Fruit fly (Drosophila melanogaster) whole organism, pupa: ENCODE data around the gene CG33282.

Source experiments
- CG10348 ChIP-seq: fragments of 200-800 bp; sonication (Bioruptor generic); IDR thresholded peaks from 2 replicates; pipeline ENCODE4 v1.3.6; 2022; ENCODE audit warnings: missing biosample characterization, missing genetic modification characterization
- CG12605 ChIP-seq: fragments of 200-800 bp; sonication (Bioruptor generic); IDR thresholded peaks from 2 replicates; pipeline ENCODE4 v1.3.6; 2022; ENCODE audit warnings: missing biosample characterization, missing genetic modification characterization
- CG13204 ChIP-seq: fragments of 200-800 bp; sonication (Bioruptor generic); optimal IDR thresholded peaks from 2 replicates; lab custom pipeline; 2018; ENCODE audit warnings: missing biosample characterization, mild to moderate bottlenecking, missing genetic modification characterization, moderate library complexity
- CG14655 ChIP-seq: fragments of 200-800 bp; sonication (Bioruptor generic); optimal IDR thresholded peaks from 3 replicates; lab custom pipeline; 2017; ENCODE audit warnings: mild to moderate bottlenecking, missing biosample characterization, missing genetic modification reagents, missing genetic modification characterization
- CG15710 ChIP-seq: fragments of 200-800 bp; sonication (Bioruptor generic); optimal IDR thresholded peaks from 2 replicates; lab custom pipeline; 2018; ENCODE audit warnings: missing biosample characterization, mild to moderate bottlenecking, missing genetic modification characterization, moderate library complexity
- CG34367 ChIP-seq: fragments of 200-800 bp; sonication (Bioruptor generic); optimal IDR thresholded peaks from 2 replicates; lab custom pipeline; 2018; ENCODE audit warnings: missing biosample characterization, mild to moderate bottlenecking, missing genetic modification characterization
- CG8301 ChIP-seq: fragments of 200-800 bp; sonication (Bioruptor generic); optimal IDR thresholded peaks from 2 replicates; lab custom pipeline; 2018; ENCODE audit warnings: missing biosample characterization, mild to moderate bottlenecking, missing genetic modification characterization
- CG9948 ChIP-seq: fragments of 200-800 bp; sonication (Bioruptor generic); optimal IDR thresholded peaks from 2 replicates; lab custom pipeline; 2018; ENCODE audit warnings: missing biosample characterization, mild to moderate bottlenecking, missing genetic modification characterization, moderate library complexity
- D1 ChIP-seq: fragments of 200-800 bp; sonication (Bioruptor generic); optimal IDR thresholded peaks from 2 replicates; lab custom pipeline; 2018; ENCODE audit warnings: missing biosample characterization, mild to moderate bottlenecking, missing genetic modification characterization, moderate library complexity
- Ets98B ChIP-seq: fragments of 200-800 bp; sonication (Bioruptor generic); IDR thresholded peaks from 2 replicates; pipeline ENCODE4 v1.3.6; 2022; ENCODE audit warnings: missing biosample characterization, missing genetic modification characterization
- Pif1B ChIP-seq: fragments of 200-800 bp; sonication (Bioruptor generic); optimal IDR thresholded peaks from 3 replicates; lab custom pipeline; 2016; ENCODE audit warnings: missing biosample characterization, missing genetic modification characterization
- Snoo ChIP-seq: fragments of 200-800 bp; sonication (Bioruptor generic); optimal IDR thresholded peaks from 3 replicates; lab custom pipeline; 2017; ENCODE audit warnings: missing biosample characterization, mild to moderate bottlenecking, missing genetic modification characterization, inconsistent platforms
- fd96Ca ChIP-seq: fragments of 200-800 bp; sonication (Bioruptor generic); IDR thresholded peaks from 3 replicates; pipeline ENCODE4 v1.3.6; 2022; ENCODE audit warnings: missing biosample characterization, missing genetic modification characterization
- rn ChIP-seq: fragments of 200-800 bp; sonication (Bioruptor generic); IDR thresholded peaks from 2 replicates; pipeline ENCODE4 v1.3.6; 2022; ENCODE audit warnings: missing biosample characterization, missing genetic modification characterization

- no peak for TF ChIP-seq CG8301 (tag; lab: Kevin White, UChicago)
- TF ChIP-seq rn (GFP tag; lab: Robert Waterston, UW): no peak
- no peak for TF ChIP-seq Pif1B
- TF ChIP-seq CG34367: no peak
- no peak for TF ChIP-seq CG9948 (tag; lab: Kevin White, UChicago)
- TF ChIP-seq CG15710 (tag; lab: Kevin White, UChicago): no peak
- TF ChIP-seq CG12605 (GFP tag; lab: Robert Waterston, UW): no peak
- no peak for TF ChIP-seq D1 (tag; lab: Kevin White, UChicago)
- TF ChIP-seq CG10348 (GFP tag; lab: Robert Waterston, UW): no peak
- TF ChIP-seq CG14655 (GFP tag; lab: Kevin White, UChicago): no peak
- TF ChIP-seq CG13204 (GFP tag; lab: Kevin White, UChicago): no peak
- no peak for TF ChIP-seq Ets98B (GFP tag; lab: Robert Waterston, UW)
- no peak for TF ChIP-seq Snoo (tag; lab: Kevin White, UChicago)
- TF ChIP-seq fd96Ca (GFP tag; lab: Robert Waterston, UW): no peak
These were observed 29.3 kb downstream of the CG33282 start, which contains the start of gene CG8838 for dm6 chr2L:3356790-3357696.
